Fruit fly (Drosophila melanogaster): ENCODE data around the gene Adss.

Adss gene

DNA sequence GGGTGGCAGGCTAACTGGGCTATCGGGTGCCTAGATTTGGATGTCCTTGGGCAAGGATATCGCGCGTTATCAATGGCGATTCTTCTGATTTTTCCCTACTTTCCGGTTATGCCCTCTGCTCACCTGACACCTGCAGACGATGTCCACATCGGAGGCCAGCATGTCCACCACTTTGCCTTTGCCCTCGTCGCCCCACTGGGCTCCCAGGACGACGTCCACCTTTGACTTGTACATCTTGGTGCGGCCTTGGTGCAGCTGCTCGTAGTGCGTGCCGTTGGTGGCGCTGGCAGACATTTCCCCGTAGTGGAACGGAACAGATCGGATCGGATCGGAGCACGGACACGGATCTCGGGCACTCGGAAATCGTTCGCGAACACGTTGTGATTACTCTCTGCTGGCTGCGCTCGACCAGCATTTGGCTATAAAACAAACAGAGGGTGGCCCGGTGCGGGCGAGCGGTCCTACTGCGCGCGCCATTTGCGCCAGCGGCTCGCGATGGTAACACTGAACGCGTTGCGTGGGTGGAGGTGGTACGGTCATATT is at the start of gene Adss:
Gene Adss (minus strand): TSS at position 428 of the 543 bp plus-strand sequence.
- peak; percentile 14 for TF ChIP-seq h (GFP tag; optimal IDR thresholded peaks at IDR 0.05)
- TF ChIP-seq HLH106 (tag; optimal IDR thresholded peaks at IDR 0.05), result peak; percentile 42
- peak in 1 of 2 experiments; percentile 1 for TF ChIP-seq dl (GFP tag; optimal IDR thresholded peaks at IDR 0.05; ENCODE audit: insufficient read depth in 1 of 2, partially characterized antibody in 2 of 2)
- TF ChIP-seq foxo (GFP tag; optimal IDR thresholded peaks at IDR 0.05), result peak in 1 of 2 experiments; percentile 9
- no peak for TF ChIP-seq dmrt93B (GFP tag; optimal IDR thresholded peaks at IDR 0.05)
- peak; percentile 9 for TF ChIP-seq Dif (GFP tag; optimal IDR thresholded peaks at IDR 0.05; ENCODE audit: partially characterized antibody)
- peak; percentile 9 for TF ChIP-seq rgr (GFP tag; optimal IDR thresholded peaks at IDR 0.05)
- peak; percentile 59 for TF ChIP-seq Hr83 (GFP tag; optimal IDR thresholded peaks at IDR 0.05; ENCODE audit: poor library complexity, severe bottlenecking)
- TF ChIP-seq Rel (GFP tag; optimal IDR thresholded peaks at IDR 0.05), result no peak
- TF ChIP-seq Rel (tag; optimal IDR thresholded peaks at IDR 0.05), result peak; percentile 55
- no peak for TF ChIP-seq N (GFP tag; optimal IDR thresholded peaks at IDR 0.05)
- peak; percentile 20 for TF ChIP-seq fru (GFP tag; optimal IDR thresholded peaks at IDR 0.05)
- TF ChIP-seq Sp1 (GFP tag; optimal IDR thresholded peaks at IDR 0.05), result peak; percentile 41
- TF ChIP-seq Abd-B (GFP tag; optimal IDR thresholded peaks at IDR 0.05), result no peak

- TF ChIP-seq ey (GFP tag; optimal IDR thresholded peaks at IDR 0.05) (no peak), jim (GFP tag; optimal IDR thresholded peaks at IDR 0.05) (no peak), Vsx2 (GFP tag; optimal IDR thresholded peaks at IDR 0.05; ENCODE audit: partially characterized antibody) (no peak), foxo (GFP tag; optimal IDR thresholded peaks at IDR 0.05) (no peak), GATAd (GFP tag; optimal IDR thresholded peaks at IDR 0.05) (no peak), psq (GFP tag; optimal IDR thresholded peaks at IDR 0.05) (no peak), HLH106 (tag; optimal IDR thresholded peaks at IDR 0.05) (no peak), h (GFP tag; optimal IDR thresholded peaks at IDR 0.05) (no peak), CG32264 (GFP tag; optimal IDR thresholded peaks at IDR 0.05) (no peak), OdsH (GFP tag; optimal IDR thresholded peaks at IDR 0.05) (no peak), br (GFP tag; optimal IDR thresholded peaks at IDR 0.05) (no peak), brk (GFP tag; optimal IDR thresholded peaks at IDR 0.05) (no peak), woc (GFP tag; optimal IDR thresholded peaks at IDR 0.05) (no peak)
These were observed 47.1 kb upstream of the Adss start, which contains the start of gene TotZ for dm6 chr3R:20877436-20877835. Gene TotZ (plus strand): TSS chr3R:20877736.

DNA sequence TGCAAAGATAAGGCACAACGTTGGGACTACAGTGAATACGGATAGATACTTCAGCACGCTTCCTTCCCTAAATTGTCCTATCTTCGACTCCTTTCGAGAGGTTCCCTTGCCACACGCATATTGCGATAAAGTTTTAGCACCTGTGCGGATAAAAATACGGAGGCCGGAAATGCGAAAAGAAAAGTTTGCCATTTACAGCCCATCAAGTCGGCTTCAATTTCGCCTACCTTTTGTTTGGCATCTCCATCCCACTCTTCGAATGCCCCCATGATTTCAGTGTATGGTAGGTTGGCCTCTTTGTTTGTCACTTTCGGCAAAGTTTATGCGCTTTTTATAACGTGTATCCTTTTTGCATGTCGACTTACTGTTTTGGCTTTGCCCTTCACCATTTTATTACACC is 46.3 kb upstream of the Adss start:
- TF ChIP-seq Sp1 (GFP tag; optimal IDR thresholded peaks at IDR 0.05) (no peak), foxo (GFP tag; optimal IDR thresholded peaks at IDR 0.05) (no peak), Mio (GFP tag; optimal IDR thresholded peaks at IDR 0.05) (no peak), Abd-B (GFP tag; optimal IDR thresholded peaks at IDR 0.05) (no peak), woc (GFP tag; optimal IDR thresholded peaks at IDR 0.05) (no peak), Hr83 (GFP tag; optimal IDR thresholded peaks at IDR 0.05; ENCODE audit: poor library complexity, severe bottlenecking) (no peak), Hnf4 (GFP tag; optimal IDR thresholded peaks at IDR 0.05) (no peak), CG32264 (GFP tag; optimal IDR thresholded peaks at IDR 0.05) (no peak), psq (GFP tag; optimal IDR thresholded peaks at IDR 0.05) (no peak), Myc (optimal IDR thresholded peaks at IDR 0.05) (no peak), brk (GFP tag; optimal IDR thresholded peaks at IDR 0.05) (no peak)

DNA sequence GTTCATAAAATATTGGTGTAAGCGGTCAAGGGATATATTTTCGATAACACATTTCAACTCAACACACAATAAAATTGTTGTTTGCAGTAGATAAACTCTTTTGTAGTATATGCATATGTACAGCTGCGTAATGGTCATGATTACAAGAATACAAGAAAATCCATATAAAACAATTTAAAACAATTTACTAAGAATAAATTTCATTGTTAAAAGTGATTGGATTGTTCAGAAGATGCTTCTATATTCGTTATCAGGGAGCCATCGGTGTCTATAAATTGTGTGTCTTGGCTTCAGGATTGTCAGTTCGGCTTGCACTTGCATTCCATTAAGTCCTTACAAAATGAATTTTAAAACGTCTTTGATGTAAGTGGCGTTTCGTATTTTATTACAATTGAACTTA is 43.3 kb upstream of the Adss start, which contains the start of gene TotB:
Gene TotB (plus strand): TSS at position 301 of the 400 bp plus-strand sequence.
- TF ChIP-seq pan (optimal IDR thresholded peaks at IDR 0.05) (no peak), ey (GFP tag; optimal IDR thresholded peaks at IDR 0.05) (no peak), Myc (optimal IDR thresholded peaks at IDR 0.05) (no peak), Hnf4 (GFP tag; optimal IDR thresholded peaks at IDR 0.05) (no peak), Rel (GFP tag; optimal IDR thresholded peaks at IDR 0.05) (no peak), Rel (tag; optimal IDR thresholded peaks at IDR 0.05) (no peak), Dif (GFP tag; optimal IDR thresholded peaks at IDR 0.05; ENCODE audit: partially characterized antibody) (no peak), sv (GFP tag; optimal IDR thresholded peaks at IDR 0.05) (no peak)

DNA sequence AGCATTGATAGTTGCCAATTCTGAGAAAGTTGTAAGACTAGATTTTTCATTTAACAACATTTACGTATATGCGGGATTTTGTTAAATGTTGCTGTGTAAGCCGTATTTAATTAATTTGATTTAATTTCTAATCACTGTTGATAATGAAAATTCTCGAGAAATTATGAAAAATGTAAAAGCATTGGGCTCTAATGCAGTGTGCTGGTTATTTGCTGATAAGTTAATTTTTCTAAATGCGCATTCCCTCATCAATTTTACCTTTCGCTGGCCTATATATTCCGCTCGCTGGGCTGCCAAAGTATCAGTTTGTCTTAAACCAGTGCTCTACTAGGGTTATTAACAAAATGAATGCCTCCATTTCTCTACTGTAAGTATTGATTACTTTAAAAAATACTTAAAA is 42.3 kb upstream of the Adss start, which contains the start of gene TotC:
Gene TotC (plus strand): TSS at position 301 of the 400 bp plus-strand sequence.
- no peak for TF ChIP-seq h (GFP tag; optimal IDR thresholded peaks at IDR 0.05)
- no peak for TF ChIP-seq CrebA (GFP tag; optimal IDR thresholded peaks at IDR 0.05; ENCODE audit: borderline replicate concordance)
- TF ChIP-seq br (GFP tag; optimal IDR thresholded peaks at IDR 0.05), result no peak
- TF ChIP-seq Sp1 (GFP tag; optimal IDR thresholded peaks at IDR 0.05), result no peak
- TF ChIP-seq OdsH (GFP tag; optimal IDR thresholded peaks at IDR 0.05), result no peak
- no peak for TF ChIP-seq Vsx2 (GFP tag; optimal IDR thresholded peaks at IDR 0.05; ENCODE audit: partially characterized antibody)
- TF ChIP-seq fru (GFP tag; optimal IDR thresholded peaks at IDR 0.05), result no peak
- TF ChIP-seq pan (optimal IDR thresholded peaks at IDR 0.05), result no peak
- no peak for TF ChIP-seq lola (GFP tag; optimal IDR thresholded peaks at IDR 0.05)
- no peak for TF ChIP-seq Hr78 (GFP tag; optimal IDR thresholded peaks at IDR 0.05)
- TF ChIP-seq Hnf4 (GFP tag; optimal IDR thresholded peaks at IDR 0.05), result no peak
- no peak for TF ChIP-seq dl (GFP tag; optimal IDR thresholded peaks at IDR 0.05; ENCODE audit: insufficient read depth in 1 of 2, partially characterized antibody in 2 of 2)
- no peak for TF ChIP-seq ey (GFP tag; optimal IDR thresholded peaks at IDR 0.05)

Measured in whole organism, wandering third instar larva.